Fruit fly (Drosophila melanogaster) whole organism, wandering third instar larva: ENCODE measurements around the gene CAH6.

Source experiments
- GATAd ChIP-seq: sonication (Bioruptor generic); optimal IDR thresholded peaks from 2 replicates; lab custom pipeline; 2016; ENCODE audit warnings: missing biosample characterization, missing genetic modification characterization
- lola ChIP-seq: fragments of >200 bp; optimal IDR thresholded peaks from 2 replicates; lab custom pipeline; 2017; ENCODE audit warnings: missing biosample characterization, missing genetic modification characterization
- psq ChIP-seq: fragments of 200-800 bp; sonication (Bioruptor generic); optimal IDR thresholded peaks from 3 replicates; lab custom pipeline; 2017; ENCODE audit warnings: missing biosample characterization, mild to moderate bottlenecking, missing genetic modification characterization, moderate library complexity
- rgr ChIP-seq: fragments of 200-800 bp; sonication (Bioruptor generic); optimal IDR thresholded peaks from 3 replicates; lab custom pipeline; 2016; ENCODE audit warnings: missing biosample characterization, mild to moderate bottlenecking, missing genetic modification characterization
- sage ChIP-seq: fragments of 200-800 bp; sonication (Bioruptor generic); optimal IDR thresholded peaks from 2 replicates; lab custom pipeline; 2016; ENCODE audit warnings: missing biosample characterization, mild to moderate bottlenecking, missing genetic modification characterization

DNA sequence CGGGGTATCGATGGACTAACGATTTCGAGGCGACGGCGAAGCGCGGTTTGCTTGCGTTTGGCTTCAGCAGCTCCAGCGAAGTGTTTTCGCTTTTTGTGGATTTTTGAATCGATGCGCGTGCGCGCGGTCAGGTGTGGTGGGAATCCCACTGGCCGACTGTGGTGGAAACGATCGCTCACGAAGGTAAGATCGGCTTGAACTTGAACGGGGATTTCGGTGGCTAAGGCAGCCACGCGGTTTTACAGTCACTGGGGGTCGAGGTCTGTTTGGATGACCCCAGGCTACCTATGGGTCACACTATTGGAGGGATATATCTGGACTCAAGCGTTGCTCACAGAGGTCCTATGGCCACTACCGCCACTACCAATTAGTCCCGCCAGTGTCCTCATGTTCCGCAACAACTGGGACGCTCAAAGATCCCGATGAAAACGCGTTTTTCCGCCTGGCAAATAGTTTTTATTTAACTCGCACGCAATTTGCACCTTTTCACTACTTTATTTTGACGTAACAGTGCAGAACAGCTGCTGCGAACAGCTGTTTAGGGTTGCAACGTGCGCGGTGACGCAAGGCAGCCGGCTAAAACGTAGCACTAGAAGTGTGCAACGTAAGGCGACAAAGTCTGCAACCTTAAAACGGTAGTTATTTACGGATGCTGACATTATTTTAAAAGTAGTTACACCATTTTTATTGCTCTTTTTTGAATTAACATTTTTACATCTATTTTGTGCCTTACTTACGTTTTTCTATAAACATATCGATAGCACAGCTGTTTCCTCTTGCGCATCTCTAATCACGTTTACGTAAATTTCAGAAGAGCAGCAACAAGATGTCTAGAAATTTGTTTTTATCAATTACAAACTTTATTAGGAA lies 5.1 kb upstream of the CAH6 start, which contains the start of the genes qless and mRpL32:
- TF ChIP-seq lola (no peak), sage (GFP tag; lab: Kevin White, UChicago) (peak; percentile 39), GATAd (peak; percentile 46), rgr (GFP tag; lab: Kevin White, UChicago) (peak; percentile 47), psq (GFP tag; lab: Kevin White, UChicago) (no peak)
